Fruit fly (Drosophila melanogaster): Measurements from ENCODE around the gene Prosbeta3.

The Prosbeta3 gene

DNA sequence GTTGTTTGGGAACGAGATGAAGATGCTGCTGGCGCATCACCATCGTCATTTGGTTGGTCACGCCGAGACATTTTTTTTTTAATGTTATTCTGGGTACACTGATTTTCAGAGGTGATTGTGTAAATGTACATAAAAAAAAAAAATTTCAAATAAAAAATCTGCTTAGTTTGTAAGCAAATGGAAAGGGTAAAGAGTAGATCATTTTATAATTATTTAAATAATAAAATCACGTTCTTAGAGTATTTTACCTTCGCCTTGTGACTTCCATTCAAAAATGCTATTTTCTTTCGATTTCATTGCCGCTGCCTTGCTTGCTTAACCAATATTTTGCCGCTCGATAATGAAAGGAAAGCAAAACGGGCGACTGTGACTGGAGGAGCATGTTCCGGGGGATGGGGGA lies 27.3 kb downstream of the Prosbeta3 start:
- TF ChIP-seq bab1 (GFP tag; optimal IDR thresholded peaks at IDR 0.05) (no peak), Crg-1 (GFP tag; optimal IDR thresholded peaks at IDR 0.05) (no peak), CG11617 (GFP tag; optimal IDR thresholded peaks at IDR 0.05) (no peak), CG7045 (GFP tag; optimal IDR thresholded peaks at IDR 0.05) (no peak), CG33017 (tag; optimal IDR thresholded peaks at IDR 0.05) (no peak), CG12768 (GFP tag; optimal IDR thresholded peaks at IDR 0.05) (no peak), CG7101 (tag; optimal IDR thresholded peaks at IDR 0.05) (no peak), Hr96 (GFP tag; optimal IDR thresholded peaks at IDR 0.05) (no peak), tj (GFP tag; optimal IDR thresholded peaks at IDR 0.05) (no peak), Mnt (GFP tag; optimal IDR thresholded peaks at IDR 0.05) (no peak), Clk (GFP tag; optimal IDR thresholded peaks at IDR 0.05) (no peak), CG14711 (tag; optimal IDR thresholded peaks at IDR 0.05) (no peak), cnc (optimal IDR thresholded peaks at IDR 0.05) (no peak), CG1620 (GFP tag; optimal IDR thresholded peaks at IDR 0.05) (no peak), toe (GFP tag; optimal IDR thresholded peaks at IDR 0.05) (no peak), cic (GFP tag; optimal IDR thresholded peaks at IDR 0.05) (no peak), kay (GFP tag; ENCODE audit: borderline replicate concordance) (no peak), CG5204 (GFP tag; optimal IDR thresholded peaks at IDR 0.05) (no peak), pad (GFP tag; optimal IDR thresholded peaks at IDR 0.05) (no peak)

DNA sequence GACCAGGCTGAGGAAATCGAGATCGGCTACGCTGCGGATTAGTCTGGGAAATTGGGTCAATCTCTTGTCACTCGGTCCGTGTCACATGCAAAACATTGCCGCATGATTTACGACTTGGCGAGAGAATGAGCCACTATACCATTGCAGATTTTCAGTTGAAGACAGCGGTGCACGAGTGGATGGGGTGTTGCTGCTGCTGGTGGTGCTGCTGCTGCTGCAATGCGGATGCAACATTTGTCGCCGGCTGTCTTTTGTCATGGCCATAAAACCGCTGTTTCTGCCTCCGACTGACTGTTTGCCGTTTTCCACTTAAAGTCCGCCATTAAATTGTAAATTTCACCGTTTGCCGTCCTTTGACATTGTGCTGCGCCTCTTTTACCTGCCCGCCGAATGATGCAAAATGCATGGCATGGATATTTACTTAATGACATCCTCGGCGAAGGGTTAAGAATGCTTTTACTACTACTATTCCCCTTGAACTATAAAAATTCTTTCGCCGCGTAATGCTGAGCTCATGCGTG lies 29.9 kb downstream of the Prosbeta3 start:
- TF ChIP-seq bab1 (GFP tag; optimal IDR thresholded peaks at IDR 0.05): no peak
- TF ChIP-seq toe (GFP tag; optimal IDR thresholded peaks at IDR 0.05): no peak
- TF ChIP-seq CG12768 (GFP tag; optimal IDR thresholded peaks at IDR 0.05): no peak
- no peak for TF ChIP-seq CG7045 (GFP tag; optimal IDR thresholded peaks at IDR 0.05)
- TF ChIP-seq CG7101 (tag; optimal IDR thresholded peaks at IDR 0.05): no peak
- TF ChIP-seq ovo (GFP tag; optimal IDR thresholded peaks at IDR 0.05): no peak
- TF ChIP-seq cnc (optimal IDR thresholded peaks at IDR 0.05): no peak
- no peak for TF ChIP-seq CG5204 (GFP tag; optimal IDR thresholded peaks at IDR 0.05)
- TF ChIP-seq tj (GFP tag; optimal IDR thresholded peaks at IDR 0.05): no peak

DNA sequence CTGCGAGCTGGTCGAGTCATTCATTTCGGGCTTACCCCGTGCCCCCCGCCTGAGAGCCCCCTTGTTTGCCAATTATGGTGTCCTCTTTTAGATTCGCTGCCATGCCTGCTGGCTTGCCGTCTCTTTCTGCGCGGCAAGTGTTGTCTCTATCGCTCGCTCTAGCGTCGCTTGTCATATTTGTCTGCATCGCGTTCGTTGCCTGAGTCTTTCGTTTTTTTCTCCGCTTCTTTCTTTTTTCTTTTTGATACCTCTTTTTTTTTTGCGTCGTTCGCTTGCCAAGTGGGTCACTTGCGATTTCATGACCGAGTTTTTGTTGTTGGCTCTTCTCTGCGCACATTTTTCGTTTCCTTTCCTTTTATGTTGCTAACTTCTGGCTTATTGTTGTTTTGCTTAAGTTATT lies 34.2 kb downstream of the Prosbeta3 start:
- TF ChIP-seq CG11617 (GFP tag; optimal IDR thresholded peaks at IDR 0.05) (no peak), CG7045 (GFP tag; optimal IDR thresholded peaks at IDR 0.05) (no peak), toe (GFP tag; optimal IDR thresholded peaks at IDR 0.05) (no peak), Hr96 (GFP tag; optimal IDR thresholded peaks at IDR 0.05) (no peak), CG12768 (GFP tag; optimal IDR thresholded peaks at IDR 0.05) (no peak), ovo (GFP tag; optimal IDR thresholded peaks at IDR 0.05) (no peak), CG7101 (tag; optimal IDR thresholded peaks at IDR 0.05) (no peak), kay (GFP tag; ENCODE audit: borderline replicate concordance) (no peak), pad (GFP tag; optimal IDR thresholded peaks at IDR 0.05) (no peak), cnc (optimal IDR thresholded peaks at IDR 0.05) (no peak), CG33017 (tag; optimal IDR thresholded peaks at IDR 0.05) (no peak), CG1620 (GFP tag; optimal IDR thresholded peaks at IDR 0.05) (no peak), Clk (GFP tag; optimal IDR thresholded peaks at IDR 0.05) (no peak), Mnt (GFP tag; optimal IDR thresholded peaks at IDR 0.05) (no peak), tj (GFP tag; optimal IDR thresholded peaks at IDR 0.05) (no peak), bab1 (GFP tag; optimal IDR thresholded peaks at IDR 0.05) (no peak), CG5204 (GFP tag; optimal IDR thresholded peaks at IDR 0.05) (no peak), Crg-1 (GFP tag; optimal IDR thresholded peaks at IDR 0.05) (no peak)

DNA sequence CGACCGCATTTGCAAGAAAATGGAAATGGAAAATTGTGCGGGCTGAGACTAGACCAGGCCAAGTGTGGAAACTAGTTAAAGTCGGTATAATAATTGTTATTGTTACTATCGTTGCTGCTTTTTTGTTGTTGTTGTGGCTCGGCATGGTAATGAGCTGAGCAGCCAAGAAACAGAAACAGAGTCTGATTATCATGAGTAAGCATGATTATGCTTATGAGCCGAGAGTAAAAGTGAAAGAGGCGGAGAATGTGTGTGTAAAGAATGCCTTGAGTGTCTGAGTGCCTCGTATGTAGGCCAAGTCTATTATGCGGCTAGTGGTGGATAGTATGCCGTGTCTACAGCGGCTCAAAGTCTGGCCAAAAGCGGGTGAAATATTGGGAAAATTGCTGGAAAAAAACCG lies 35.3 kb downstream of the Prosbeta3 start:
- TF ChIP-seq CG7045 (GFP tag; optimal IDR thresholded peaks at IDR 0.05) (no peak), tj (GFP tag; optimal IDR thresholded peaks at IDR 0.05) (no peak), Hr96 (GFP tag; optimal IDR thresholded peaks at IDR 0.05) (no peak)

DNA sequence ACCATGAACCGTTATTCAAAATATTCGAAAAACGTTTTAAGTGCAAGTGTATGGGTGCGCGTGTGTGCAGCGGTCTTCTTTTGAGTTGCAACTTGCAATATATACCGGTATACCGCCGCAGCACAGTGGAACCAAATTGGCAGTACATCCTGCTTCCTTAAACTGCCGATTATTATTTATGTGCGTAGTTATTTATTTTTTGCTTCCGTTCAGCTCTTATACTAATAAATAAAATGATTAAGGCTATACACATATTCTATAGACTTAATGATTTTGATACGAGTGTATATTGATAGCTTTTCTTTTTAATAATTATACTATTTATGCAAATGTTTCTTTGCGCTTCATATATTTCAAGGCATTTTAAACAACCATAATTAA lies 36.1 kb downstream of the Prosbeta3 start:
- no peak for TF ChIP-seq cic (GFP tag; optimal IDR thresholded peaks at IDR 0.05)
- no peak for TF ChIP-seq CG7101 (tag; optimal IDR thresholded peaks at IDR 0.05)
- TF ChIP-seq CG12768 (GFP tag; optimal IDR thresholded peaks at IDR 0.05): no peak
- TF ChIP-seq CG11617 (GFP tag; optimal IDR thresholded peaks at IDR 0.05): no peak
- no peak for TF ChIP-seq CG14711 (tag; optimal IDR thresholded peaks at IDR 0.05)
- no peak for TF ChIP-seq Crg-1 (GFP tag; optimal IDR thresholded peaks at IDR 0.05)

DNA sequence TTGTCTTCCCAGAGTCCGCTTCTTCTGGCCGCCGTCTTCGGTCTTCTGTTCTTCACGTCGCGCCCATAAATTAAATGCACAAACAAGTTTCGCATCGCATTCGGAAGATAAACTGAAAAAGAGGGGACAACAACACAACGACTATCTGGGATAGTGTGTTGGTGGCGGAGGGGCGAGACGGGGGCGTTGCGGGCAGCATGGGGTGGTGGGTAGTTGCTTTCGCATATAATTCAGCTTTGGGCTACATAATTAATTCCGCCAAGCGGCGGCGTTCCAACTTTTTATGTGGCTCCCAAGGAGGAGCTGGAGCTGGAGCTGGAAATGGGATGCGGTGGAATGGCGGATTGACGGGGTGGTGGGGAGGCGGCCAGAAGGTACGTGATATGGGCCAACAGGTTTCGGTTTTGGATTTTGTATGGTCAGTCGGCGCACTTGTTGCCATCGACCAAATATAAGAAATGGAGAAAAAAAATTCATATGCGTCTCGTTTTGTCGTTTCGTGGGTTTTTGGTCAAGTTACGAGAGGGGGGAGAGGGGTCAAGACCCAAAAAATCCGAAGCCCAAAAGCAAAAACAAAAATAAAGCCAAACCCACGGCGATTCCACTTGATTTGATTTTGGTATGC lies 36.6 kb downstream of the Prosbeta3 start:
- TF ChIP-seq pad (GFP tag; optimal IDR thresholded peaks at IDR 0.05) (no peak), CG7101 (tag; optimal IDR thresholded peaks at IDR 0.05) (no peak), toe (GFP tag; optimal IDR thresholded peaks at IDR 0.05) (no peak), CG12768 (GFP tag; optimal IDR thresholded peaks at IDR 0.05) (no peak), CG7045 (GFP tag; optimal IDR thresholded peaks at IDR 0.05) (no peak), CG5204 (GFP tag; optimal IDR thresholded peaks at IDR 0.05) (no peak), tj (GFP tag; optimal IDR thresholded peaks at IDR 0.05) (no peak), cic (GFP tag; optimal IDR thresholded peaks at IDR 0.05) (no peak), kay (GFP tag; ENCODE audit: borderline replicate concordance) (no peak), Mnt (GFP tag; optimal IDR thresholded peaks at IDR 0.05) (no peak), Hr96 (GFP tag; optimal IDR thresholded peaks at IDR 0.05) (no peak), Crg-1 (GFP tag; optimal IDR thresholded peaks at IDR 0.05) (no peak), bab1 (GFP tag; optimal IDR thresholded peaks at IDR 0.05) (no peak), CG1620 (GFP tag; optimal IDR thresholded peaks at IDR 0.05) (no peak), CG33017 (tag; optimal IDR thresholded peaks at IDR 0.05) (no peak), CG11617 (GFP tag; optimal IDR thresholded peaks at IDR 0.05) (no peak), ovo (GFP tag; optimal IDR thresholded peaks at IDR 0.05) (no peak), Clk (GFP tag; optimal IDR thresholded peaks at IDR 0.05) (no peak)

Data from whole organism, adult.